Fruit fly (Drosophila melanogaster) whole organism, embryonic: ENCODE results near the gene CG12783.

ENCODE experiments used
- Bgb ChIP-seq: fragments of 200-800 bp; sonication (Bioruptor generic); IDR thresholded peaks from 2 replicates; pipeline ENCODE4 v1.3.6; 2022; ENCODE audit warnings: missing biosample characterization, missing genetic modification characterization; ENCODE audit not compliant: partially characterized antibody
- CG12659 ChIP-seq: fragments of 200-800 bp; sonication (Bioruptor generic); optimal IDR thresholded peaks from 3 replicates; lab custom pipeline; 2017; ENCODE audit warnings: mild to moderate bottlenecking, missing biosample characterization, missing genetic modification reagents, missing genetic modification characterization
- CG13287 ChIP-seq: fragments of 200-800 bp; sonication (Bioruptor generic); IDR thresholded peaks from 2 replicates; pipeline ENCODE4 v1.3.6; 2022; ENCODE audit warnings: missing biosample characterization, missing genetic modification characterization; ENCODE audit not compliant: partially characterized antibody
- CG13296 ChIP-seq: fragments of 200-800 bp; sonication (Bioruptor generic); optimal IDR thresholded peaks from 3 replicates; lab custom pipeline; 2018; ENCODE audit warnings: missing biosample characterization, mild to moderate bottlenecking, missing genetic modification characterization
- CG14860 ChIP-seq: fragments of 200-800 bp; sonication (Bioruptor generic); IDR thresholded peaks from 3 replicates; pipeline ENCODE4 v1.3.6; 2022; ENCODE audit warnings: missing biosample characterization, missing genetic modification characterization; ENCODE audit not compliant: partially characterized antibody
- CG15514 ChIP-seq: fragments of 200-800 bp; sonication (Bioruptor generic); optimal IDR thresholded peaks from 3 replicates; lab custom pipeline; 2017; ENCODE audit warnings: missing biosample characterization, missing genetic modification characterization, mild to moderate bottlenecking, moderate library complexity, missing genetic modification reagents
- CG16813 ChIP-seq: fragments of 200-800 bp; sonication (Bioruptor generic); IDR thresholded peaks from 3 replicates; pipeline ENCODE4 v1.3.6; 2022; ENCODE audit warnings: missing biosample characterization, missing genetic modification characterization; ENCODE audit not compliant: partially characterized antibody
- CG2116 ChIP-seq: fragments of 200-800 bp; sonication (Bioruptor generic); optimal IDR thresholded peaks from 3 replicates; lab custom pipeline; 2018; ENCODE audit warnings: missing biosample characterization, mild to moderate bottlenecking, missing genetic modification characterization
- CG34376 ChIP-seq: fragments of 200-800 bp; sonication (Bioruptor generic); optimal IDR thresholded peaks from 2 replicates; lab custom pipeline; 2018; ENCODE audit warnings: missing biosample characterization, mild to moderate bottlenecking, missing genetic modification characterization
- CG6791 ChIP-seq: fragments of 200-800 bp; sonication (Bioruptor generic); IDR thresholded peaks from 3 replicates; pipeline ENCODE4 v1.3.6; 2022; ENCODE audit warnings: missing biosample characterization, missing genetic modification characterization; ENCODE audit not compliant: partially characterized antibody
- CG9876 ChIP-seq: fragments of 200-800 bp; sonication (Bioruptor generic); optimal IDR thresholded peaks from 2 replicates; lab custom pipeline; 2016; ENCODE audit warnings: missing biosample characterization, missing genetic modification characterization
- CrebB ChIP-seq: fragments of 200-800 bp; sonication (Bioruptor generic); optimal IDR thresholded peaks from 3 replicates; lab custom pipeline; 2018; ENCODE audit warnings: missing biosample characterization, mild to moderate bottlenecking, missing genetic modification characterization
- D19A ChIP-seq: fragments of 200-800 bp; optimal IDR thresholded peaks from 3 replicates; lab custom pipeline; 2019; ENCODE audit warnings: missing biosample characterization, mild to moderate bottlenecking, missing genetic modification characterization, moderate library complexity
- Dad ChIP-seq: fragments of 200-800 bp; sonication (Bioruptor generic); optimal IDR thresholded peaks from 3 replicates; lab custom pipeline; 2016; ENCODE audit warnings: missing biosample characterization, missing genetic modification characterization
- Dbx ChIP-seq: fragments of 200-800 bp; sonication (Bioruptor generic); IDR thresholded peaks from 3 replicates; pipeline ENCODE4 v1.3.6; 2022; ENCODE audit warnings: missing biosample characterization, missing genetic modification characterization
- Dref ChIP-seq: fragments of 200-800 bp; sonication (Bioruptor generic); IDR thresholded peaks from 2 replicates; pipeline ENCODE4 v1.3.6; 2022; ENCODE audit warnings: missing biosample characterization, missing genetic modification characterization
- Ets97D ChIP-seq: fragments of 200-800 bp; sonication (Bioruptor generic); optimal IDR thresholded peaks from 3 replicates; lab custom pipeline; 2016; ENCODE audit warnings: missing biosample characterization, missing genetic modification characterization
- Fer1 ChIP-seq: fragments of 200-800 bp; sonication (Bioruptor generic); optimal IDR thresholded peaks from 2 replicates; lab custom pipeline; 2017; ENCODE audit warnings: missing biosample characterization, mild to moderate bottlenecking, missing genetic modification characterization
- HLH4C ChIP-seq: fragments of 200-800 bp; sonication (Bioruptor generic); IDR thresholded peaks from 3 replicates; pipeline ENCODE4 v1.3.6; 2022; ENCODE audit warnings: missing biosample characterization, missing genetic modification characterization; ENCODE audit not compliant: partially characterized antibody
- Kr ChIP-seq: fragments of 200-800 bp; sonication (Bioruptor generic); optimal IDR thresholded peaks from 2 replicates; lab custom pipeline; 2017; ENCODE audit warnings: missing biosample characterization, mild to moderate bottlenecking, missing genetic modification characterization
- Med ChIP-seq: fragments of 200-800 bp; sonication (Bioruptor generic); peaks from one replicate; lab custom pipeline; 2016; ENCODE audit warnings: missing biosample characterization, missing genetic modification characterization, mild to moderate bottlenecking, inconsistent platforms, moderate library complexity
- Nf-YA ChIP-seq: fragments of 200-800 bp; sonication (Bioruptor generic); IDR thresholded peaks from 2 replicates; pipeline ENCODE4 v1.3.6; 2022; ENCODE audit warnings: missing biosample characterization, missing genetic modification characterization
- NfI ChIP-seq: fragments of 200-800 bp; sonication (Bioruptor generic); optimal IDR thresholded peaks from 3 replicates; lab custom pipeline; 2018; ENCODE audit warnings: missing biosample characterization, mild to moderate bottlenecking, missing genetic modification characterization, moderate library complexity
- Pdp1 ChIP-seq, 2 experiments: fragments of 200-800 bp; sonication (Bioruptor generic); optimal IDR thresholded peaks; 3 replicates each; lab custom pipeline; 2016; ENCODE audit warnings: missing biosample characterization in 2 of 2, missing genetic modification characterization in 2 of 2, mild to moderate bottlenecking in 1 of 2, moderate library complexity in 1 of 2
- Rfx ChIP-seq: fragments of 200-800 bp; sonication (Bioruptor generic); IDR thresholded peaks from 2 replicates; pipeline ENCODE4 v1.3.6; 2022; ENCODE audit warnings: missing biosample characterization, missing genetic modification characterization
- Scr ChIP-seq: fragments of 200-800 bp; sonication (Bioruptor generic); IDR thresholded peaks from 2 replicates; pipeline ENCODE4 v1.3.6; 2022; ENCODE audit warnings: missing biosample characterization, missing genetic modification characterization; ENCODE audit not compliant: partially characterized antibody
- Side ChIP-seq: fragments of 200-800 bp; sonication (Bioruptor generic); optimal IDR thresholded peaks from 2 replicates; lab custom pipeline; 2016; ENCODE audit warnings: missing biosample characterization, missing genetic modification characterization
- Sry-δ ChIP-seq: fragments of 200-800 bp; sonication (Bioruptor generic); optimal IDR thresholded peaks from 2 replicates; lab custom pipeline; 2016; ENCODE audit warnings: missing biosample characterization, missing genetic modification characterization
- YL-1 ChIP-seq: fragments of 200-800 bp; sonication (Bioruptor generic); optimal IDR thresholded peaks from 3 replicates; lab custom pipeline; 2017; ENCODE audit warnings: missing biosample characterization, mild to moderate bottlenecking, missing genetic modification characterization
- bbx ChIP-seq: fragments of 200-800 bp; sonication (Bioruptor generic); IDR thresholded peaks from 2 replicates; pipeline ENCODE4 v1.3.6; 2022; ENCODE audit warnings: missing biosample characterization, missing genetic modification characterization; ENCODE audit not compliant: partially characterized antibody
- chm ChIP-seq: fragments of 200-800 bp; sonication (Bioruptor generic); IDR thresholded peaks from 2 replicates; pipeline ENCODE4 v1.3.6; 2022; ENCODE audit warnings: missing biosample characterization, missing genetic modification characterization
- dm ChIP-seq: fragments of 200-800 bp; sonication (Bioruptor generic); optimal IDR thresholded peaks from 3 replicates; lab custom pipeline; 2016; ENCODE audit warnings: missing biosample characterization, missing genetic modification characterization
- exex ChIP-seq: fragments of 200-800 bp; sonication (Bioruptor generic); optimal IDR thresholded peaks from 4 replicates; lab custom pipeline; 2018; ENCODE audit warnings: missing biosample characterization, mild to moderate bottlenecking, missing genetic modification characterization, moderate library complexity
- hbn ChIP-seq: fragments of 200-800 bp; sonication (Bioruptor generic); IDR thresholded peaks from 2 replicates; pipeline ENCODE4 v1.3.6; 2022; ENCODE audit warnings: missing biosample characterization, missing genetic modification characterization; ENCODE audit not compliant: partially characterized antibody
- jigr1 ChIP-seq: fragments of 200-800 bp; sonication (Bioruptor generic); IDR thresholded peaks from 3 replicates; pipeline ENCODE4 v1.3.6; 2022; ENCODE audit warnings: missing biosample characterization, missing genetic modification characterization
- kay ChIP-seq: fragments of 200-800 bp; sonication (Bioruptor generic); optimal IDR thresholded peaks from 2 replicates; lab custom pipeline; 2016; ENCODE audit warnings: missing biosample characterization, missing genetic modification characterization
- knrl ChIP-seq: fragments of 200-800 bp; sonication (Bioruptor generic); IDR thresholded peaks from 3 replicates; pipeline ENCODE4 v1.3.6; 2022; ENCODE audit warnings: missing biosample characterization, missing genetic modification characterization; ENCODE audit not compliant: partially characterized antibody
- nerfin-1 ChIP-seq: fragments of 200-800 bp; sonication (Bioruptor generic); optimal IDR thresholded peaks from 3 replicates; lab custom pipeline; 2019; ENCODE audit warnings: missing biosample characterization, mild to moderate bottlenecking, missing genetic modification characterization, moderate library complexity
- nerfin-2 ChIP-seq: fragments of 200-800 bp; sonication (Bioruptor generic); IDR thresholded peaks from 2 replicates; pipeline ENCODE4 v1.3.6; 2022; ENCODE audit warnings: missing biosample characterization, missing genetic modification characterization; ENCODE audit not compliant: partially characterized antibody
- pan ChIP-seq, 4 experiments: fragments of >200 bp in 3 of 4; fragments of 200-800 bp in 1 of 4; sonication (Bioruptor generic) in 1 of 4; optimal IDR thresholded peaks in 3 of 4; IDR thresholded peaks in 1 of 4; 2 replicates each; pipeline versions ENCODE4 v1.3.6 to Lab custom; 2017 to 2022; ENCODE audit warnings: missing biosample characterization in 2 of 4, missing genetic modification characterization in 2 of 4, mixed read lengths in 1 of 4
- pzg ChIP-seq: fragments of 200-800 bp; sonication (Bioruptor generic); optimal IDR thresholded peaks from 3 replicates; lab custom pipeline; 2018; ENCODE audit warnings: missing biosample characterization, mild to moderate bottlenecking, missing genetic modification characterization, moderate library complexity
- schlank ChIP-seq: fragments of 200-800 bp; sonication (Bioruptor generic); optimal IDR thresholded peaks from 2 replicates; lab custom pipeline; 2018; ENCODE audit warnings: missing biosample characterization, mild to moderate bottlenecking, missing genetic modification characterization
- sens ChIP-seq: fragments of 200-800 bp; sonication (Bioruptor generic); peaks from one replicate; lab custom pipeline; 2016; ENCODE audit warnings: missing biosample characterization, missing genetic modification characterization
- sens-2 ChIP-seq: fragments of 200-800 bp; sonication (Bioruptor generic); IDR thresholded peaks from 2 replicates; pipeline ENCODE4 v1.3.6; 2022; ENCODE audit warnings: missing biosample characterization, missing genetic modification characterization
- ssp ChIP-seq: fragments of 200-800 bp; sonication (Bioruptor generic); IDR thresholded peaks from 2 replicates; pipeline ENCODE4 v1.3.6; 2022; ENCODE audit warnings: missing biosample characterization, missing genetic modification characterization
- tll ChIP-seq, 2 experiments: fragments of 200-800 bp in 1 of 2; fragments of >200 bp in 1 of 2; sonication (Bioruptor generic) in 1 of 2; optimal IDR thresholded peaks; 2 replicates each; lab custom pipeline; 2017 to 2019; ENCODE audit warnings: missing biosample characterization in 2 of 2, missing genetic modification characterization in 2 of 2, mild to moderate bottlenecking in 1 of 2, moderate library complexity in 1 of 2
- vfl ChIP-seq: fragments of 200-800 bp; sonication (Bioruptor generic); optimal IDR thresholded peaks from 2 replicates; lab custom pipeline; 2016; ENCODE audit warnings: missing biosample characterization, missing genetic modification characterization
- vvl ChIP-seq: fragments of 200-800 bp; sonication (Bioruptor generic); IDR thresholded peaks from 2 replicates; pipeline ENCODE4 v1.3.6; 2022; ENCODE audit warnings: missing biosample characterization, missing genetic modification characterization

CG12783 gene

DNA sequence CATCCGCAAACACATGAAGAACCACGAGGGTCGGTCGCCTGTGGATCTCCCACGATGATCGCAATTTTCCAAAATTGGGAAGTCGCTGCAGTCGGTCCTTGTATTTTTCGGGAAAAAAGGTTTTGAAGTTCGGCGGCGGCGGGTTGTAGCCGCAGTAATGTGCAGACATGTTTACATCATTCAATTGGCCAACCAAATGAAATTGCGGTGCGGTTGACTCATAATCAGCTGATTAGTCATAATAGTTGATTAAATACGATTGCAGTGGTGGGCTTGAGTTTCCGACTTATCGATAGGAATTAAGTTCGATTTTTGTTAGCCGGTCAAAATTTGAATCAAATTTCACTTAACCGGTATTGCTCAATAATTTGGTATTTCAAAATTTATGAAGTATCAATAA is 38.9 kb upstream of the CG12783 start, which contains the start of gene CG14907 (continued):
- TF ChIP-seq schlank (tag; lab: Kevin White, UChicago) (no peak), Dref (peak; percentile 76), Ets97D (GFP tag; lab: Kevin White, UChicago) (peak; percentile 18), D19A (tag; lab: Kevin White, UChicago) (no peak), Kr (GFP tag; lab: Kevin White, UChicago) (no peak), CG16813 (GFP tag; lab: Robert Waterston, UW) (peak; percentile 53), CG9876 (GFP tag; lab: Kevin White, UChicago) (no peak), ssp (GFP tag; lab: Robert Waterston, UW) (0 out of 2 replicates have a peak, but pooled peaks have one; percentile 23), vvl (GFP tag; lab: Robert Waterston, UW) (0 out of 2 replicates have a peak, but pooled peaks have one; percentile 20), NfI (GFP tag; lab: Kevin White, UChicago) (peak; percentile 8), CrebB (tag; lab: Kevin White, UChicago) (peak; percentile 20), CG34376 (GFP tag; lab: Kevin White, UChicago) (peak; percentile 44), chm (GFP tag; lab: Robert Waterston, UW) (0 out of 2 replicates have a peak, but pooled peaks have one; percentile 35), exex (peak; percentile 40), bbx (GFP tag; lab: Robert Waterston, UW) (peak; percentile 69), kay (GFP tag; lab: Kevin White, UChicago) (peak; percentile 91), CG12659 (GFP tag; lab: Kevin White, UChicago) (peak; percentile 28), knrl (GFP tag; lab: Robert Waterston, UW) (peak; percentile 43; the same call in 2 of the 3 replicates), tll (GFP tag; optimal IDR thresholded peaks at IDR 0.05; lab: Kevin White, UChicago) (no peak), hbn (GFP tag; lab: Robert Waterston, UW) (peak; percentile 68), HLH4C (GFP tag; lab: Robert Waterston, UW) (peak; percentile 71), Side (GFP tag; lab: Kevin White, UChicago) (peak; percentile 1), Pdp1 (GFP tag; optimal IDR thresholded peaks at IDR 0.05; lab: Kevin White, UChicago) (peak in 1 of 2 experiments; percentile 93), CG2116 (GFP tag; lab: Kevin White, UChicago) (peak; percentile 96), YL-1 (GFP tag; lab: Kevin White, UChicago) (peak; percentile 12), CG14860 (peak; percentile 20; the same call in 1 of the 3 replicates), sens-2 (GFP tag; lab: Robert Waterston, UW) (no peak), Rfx (GFP tag; lab: Robert Waterston, UW) (peak; percentile 25; the same call in 1 of the 2 replicates), Sry-δ (peak; percentile 71), CG6791 (GFP tag; lab: Robert Waterston, UW) (peak; percentile 68; the same call in 2 of the 3 replicates), CG15514 (peak; percentile 47), vfl (GFP tag; lab: Kevin White, UChicago) (no peak), Med (GFP tag; lab: Kevin White, UChicago) (peak; percentile 80), Dad (no peak), nerfin-1 (no peak), Bgb (GFP tag; lab: Robert Waterston, UW) (peak; percentile 71; the same call in 1 of the 2 replicates), Dbx (0 out of 3 replicates have a peak, but pooled peaks have one; percentile 16), nerfin-2 (GFP tag; lab: Robert Waterston, UW) (peak; percentile 65), dm (GFP tag; lab: Kevin White, UChicago) (peak; percentile 61), sens (GFP tag; lab: Kevin White, UChicago) (peak; percentile 67), Fer1 (peak; percentile 46), Nf-YA (0 out of 2 replicates have a peak, but pooled peaks have one; percentile 14), CG13287 (GFP tag; lab: Robert Waterston, UW) (peak; percentile 82), pan (optimal IDR thresholded peaks at IDR 0.05; lab: Kevin White, UChicago) (no peak), pan (GFP tag; optimal IDR thresholded peaks at IDR 0.05 in 1 of 2, IDR thresholded peaks at IDR 0.05 in 1 of 2) (no peak), jigr1 (GFP tag; lab: Robert Waterston, UW) (no peak), Scr (GFP tag; lab: Robert Waterston, UW) (peak; percentile 61), pzg (GFP tag; lab: Kevin White, UChicago) (peak; percentile 55), CG13296 (peak; percentile 5)
